Fruit fly (Drosophila melanogaster): ENCODE measurements around the gene ed.

- TF ChIP-seq acj6 (GFP tag; optimal IDR thresholded peaks at IDR 0.05) (peak; percentile 75), Hr39 (GFP tag; optimal IDR thresholded peaks at IDR 0.05) (peak; percentile 87), Blimp-1 (GFP tag; optimal IDR thresholded peaks at IDR 0.05) (peak; percentile 41), Gug (GFP tag; IDR thresholded peaks at IDR 0.05) (peak; percentile 52), CG6792 (GFP tag; optimal IDR thresholded peaks at IDR 0.05) (peak; percentile 81), lz (GFP tag; optimal IDR thresholded peaks at IDR 0.05) (peak; percentile 83), CG6854 (GFP tag; optimal IDR thresholded peaks at IDR 0.05) (no peak), CG10669 (GFP tag; optimal IDR thresholded peaks at IDR 0.05) (peak; percentile 62), Sox102F (GFP tag; optimal IDR thresholded peaks at IDR 0.05) (peak; percentile 83), Eip93F (GFP tag; optimal IDR thresholded peaks at IDR 0.05) (peak; percentile 42)
Measured at dm6 chr2L:4118983-4119670, 88.0 kb downstream of the ed start.

All from whole organism, prepupa.